Worm (Caenorhabditis elegans) whole organism, midembryonic: ENCODE data around the gene nhl-1.

Experiments used
- T22C8.4 ChIP-seq: fragments of 200-800 bp; sonication (Bioruptor generic); IDR thresholded peaks from 2 replicates; pipeline ENCODE4 v1.3.6; 2022; ENCODE audit warnings: missing genetic modification characterization, missing compliant biosample characterization
- cog-1 ChIP-seq: sonication (generic microtip); optimal IDR thresholded peaks from 2 replicates; lab custom pipeline; 2016; ENCODE audit warnings: missing genetic modification characterization, missing compliant biosample characterization
- flt-1 ChIP-seq: fragments of 200-800 bp; sonication (Bioruptor generic); IDR thresholded peaks from 2 replicates; pipeline ENCODE4 v1.3.6; 2022; ENCODE audit warnings: missing genetic modification characterization, missing compliant biosample characterization
- klf-2 ChIP-seq: fragments of 200-800 bp; sonication (Bioruptor generic); conservative IDR thresholded peaks from 2 replicates; pipeline ENCODE4 v1.3.6; 2022; ENCODE audit warnings: missing genetic modification reagents, missing genetic modification characterization, missing compliant biosample characterization
- med-1 ChIP-seq: sonication (generic microtip); optimal IDR thresholded peaks from 2 replicates; lab custom pipeline; 2017; ENCODE audit warnings: missing genetic modification characterization, mild to moderate bottlenecking, missing compliant biosample characterization, antibody characterized with exemption, missing genetic modification reagents; ENCODE audit not compliant: insufficient read depth
- ref-1 ChIP-seq: fragments of 200-800 bp; sonication (Bioruptor generic); conservative IDR thresholded peaks from 2 replicates; pipeline ENCODE4 v1.3.6; 2022; ENCODE audit warnings: missing genetic modification reagents, missing genetic modification characterization, missing compliant biosample characterization
- tab-1 ChIP-seq: fragments of 200-800 bp; sonication (Bioruptor generic); IDR thresholded peaks from 2 replicates; pipeline ENCODE4 v1.3.6; 2022; ENCODE audit warnings: missing genetic modification characterization, missing compliant biosample characterization
- ztf-23 ChIP-seq: fragments of 200-800 bp; sonication (Bioruptor generic); IDR thresholded peaks from 2 replicates; pipeline ENCODE4 v1.3.6; 2022; ENCODE audit warnings: missing genetic modification reagents, missing genetic modification characterization, missing compliant biosample characterization
- ztf-29 ChIP-seq: fragments of 200-800 bp; sonication (Bioruptor generic); IDR thresholded peaks from 2 replicates; pipeline ENCODE4 v1.3.6; 2022; ENCODE audit warnings: missing genetic modification reagents, missing genetic modification characterization, missing compliant biosample characterization

Gene nhl-1

DNA sequence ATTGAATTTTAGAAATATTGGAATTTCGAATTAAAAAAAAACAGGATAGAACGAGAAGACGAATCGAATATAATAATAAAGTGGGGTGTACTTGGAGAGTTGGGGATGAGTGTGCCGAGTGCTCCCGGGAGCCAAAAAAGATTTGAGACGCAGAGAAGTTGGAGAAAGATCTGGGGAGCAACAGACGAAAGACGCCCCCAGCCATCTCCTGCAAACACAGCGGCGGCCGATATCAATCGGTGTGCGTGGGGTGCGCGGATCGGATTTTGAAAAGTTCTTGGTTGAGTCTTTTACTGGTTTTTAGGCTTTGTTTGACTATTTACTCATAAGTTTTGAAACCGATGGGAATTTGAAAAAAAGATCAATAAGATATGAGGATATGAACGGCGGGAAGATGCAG lies at the start of gene nhl-1:
Gene nhl-1, minus strand, starts transcription at position 101 of the 400 bp plus-strand sequence.
- TF ChIP-seq T22C8.4 (GFP tag; lab: Robert Waterston, UW) (no peak), ztf-23 (GFP tag; lab: Robert Waterston, UW) (no peak), klf-2 (GFP tag; lab: Robert Waterston, UW) (no peak), flt-1 (no peak), ref-1 (no peak), cog-1 (no peak), ztf-29 (GFP tag; lab: Robert Waterston, UW) (no peak), med-1 (GFP tag; lab: Kevin White, UChicago) (no peak), tab-1 (GFP tag; lab: Robert Waterston, UW) (no peak)

ce11 chrIII:9201977-9202376 lies 48.3 kb upstream of the nhl-1 start:
- no peak for TF ChIP-seq ztf-23 (GFP tag; lab: Robert Waterston, UW)
- TF ChIP-seq T22C8.4 (GFP tag; lab: Robert Waterston, UW): no peak
- no peak for TF ChIP-seq cog-1
- TF ChIP-seq ref-1: no peak
- TF ChIP-seq tab-1 (GFP tag; lab: Robert Waterston, UW): no peak
- TF ChIP-seq med-1 (GFP tag; lab: Kevin White, UChicago): no peak
- TF ChIP-seq flt-1: no peak
- TF ChIP-seq klf-2 (GFP tag; lab: Robert Waterston, UW): no peak

DNA sequence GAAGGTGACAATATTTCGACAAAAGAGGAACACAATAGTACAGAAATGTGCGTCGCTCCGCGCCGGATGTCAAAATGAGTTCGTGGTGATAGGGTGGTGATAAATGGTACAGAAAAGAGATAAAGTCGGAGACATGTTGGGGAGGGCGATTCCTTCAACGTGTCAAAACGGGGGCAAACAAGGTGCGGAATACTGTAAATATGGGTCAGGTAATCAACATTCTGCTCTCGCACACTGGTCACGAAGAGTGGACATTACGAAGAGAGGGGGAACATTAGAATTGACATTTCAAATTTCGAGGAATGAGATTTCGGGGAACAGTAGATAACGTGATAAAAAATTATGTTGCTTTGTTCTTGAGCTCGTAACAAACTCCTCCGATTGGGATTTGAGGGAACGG lies 45.9 kb upstream of the nhl-1 start, which contains the start of gene ZC84.6:
Gene ZC84.6, minus strand, starts transcription at position 101 of the 400 bp plus-strand sequence.
- no peak for TF ChIP-seq ref-1
- no peak for TF ChIP-seq flt-1
- TF ChIP-seq tab-1 (GFP tag; lab: Robert Waterston, UW): no peak
- no peak for TF ChIP-seq ztf-29 (GFP tag; lab: Robert Waterston, UW)

- TF ChIP-seq ztf-23 (GFP tag; lab: Robert Waterston, UW) (no peak), tab-1 (GFP tag; lab: Robert Waterston, UW) (no peak), med-1 (GFP tag; lab: Kevin White, UChicago) (no peak), ztf-29 (GFP tag; lab: Robert Waterston, UW) (no peak), flt-1 (no peak), cog-1 (no peak), ref-1 (no peak), T22C8.4 (GFP tag; lab: Robert Waterston, UW) (no peak), klf-2 (GFP tag; lab: Robert Waterston, UW) (no peak)
These were observed 37.4 kb upstream of the nhl-1 start, which contains the start of gene cls-3 for ce11 chrIII:9191091-9191490. Gene cls-3 (minus strand): TSS chrIII:9191109.

DNA sequence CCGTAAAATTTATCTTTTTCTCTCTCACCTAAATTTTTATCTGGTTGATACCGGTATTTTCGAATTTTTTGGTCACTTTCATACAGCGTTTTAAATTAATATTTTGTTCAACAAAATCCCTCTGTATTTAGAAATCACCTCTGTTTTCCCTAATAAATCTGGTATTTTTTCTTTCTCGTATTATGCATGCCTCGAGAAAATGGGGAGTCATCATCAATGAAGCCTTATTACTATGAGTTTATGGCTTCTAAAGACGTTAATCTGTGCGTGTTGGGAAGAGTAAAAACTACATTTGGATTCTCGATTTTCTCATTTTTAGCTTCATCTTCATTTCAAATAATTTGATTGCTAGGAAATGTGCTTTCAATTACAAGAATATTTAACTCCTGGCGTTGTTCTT lies 32.0 kb upstream of the nhl-1 start, which contains the start of gene ZC84.7:
Gene ZC84.7, plus strand, starts transcription at position 301 of the 400 bp plus-strand sequence.
- TF ChIP-seq ztf-23 (GFP tag; lab: Robert Waterston, UW) (no peak), tab-1 (GFP tag; lab: Robert Waterston, UW) (no peak), med-1 (GFP tag; lab: Kevin White, UChicago) (no peak), ztf-29 (GFP tag; lab: Robert Waterston, UW) (no peak), ref-1 (no peak), flt-1 (no peak), T22C8.4 (GFP tag; lab: Robert Waterston, UW) (no peak), klf-2 (GFP tag; lab: Robert Waterston, UW) (no peak), cog-1 (no peak)

ce11 chrIII:9181246-9181645 lies 27.5 kb upstream of the nhl-1 start, which contains the start of gene tax-4:
Gene tax-4 (plus strand): TSS chrIII:9181546.
- TF ChIP-seq ztf-29 (GFP tag; lab: Robert Waterston, UW): no peak
- no peak for TF ChIP-seq tab-1 (GFP tag; lab: Robert Waterston, UW)
- no peak for TF ChIP-seq flt-1
- TF ChIP-seq ztf-23 (GFP tag; lab: Robert Waterston, UW): no peak
- TF ChIP-seq med-1 (GFP tag; lab: Kevin White, UChicago): no peak
- no peak for TF ChIP-seq T22C8.4 (GFP tag; lab: Robert Waterston, UW)
- no peak for TF ChIP-seq ref-1
- TF ChIP-seq cog-1: no peak
- TF ChIP-seq klf-2 (GFP tag; lab: Robert Waterston, UW): no peak

- TF ChIP-seq klf-2 (GFP tag; lab: Robert Waterston, UW) (no peak), cog-1 (no peak), med-1 (GFP tag; lab: Kevin White, UChicago) (no peak), tab-1 (GFP tag; lab: Robert Waterston, UW) (no peak), ztf-23 (GFP tag; lab: Robert Waterston, UW) (no peak), T22C8.4 (GFP tag; lab: Robert Waterston, UW) (no peak), ref-1 (no peak), ztf-29 (GFP tag; lab: Robert Waterston, UW) (no peak), flt-1 (no peak)
These were observed 24.2 kb upstream of the nhl-1 start for ce11 chrIII:9177874-9178273.

ce11 chrIII:9176008-9176407 lies 22.3 kb upstream of the nhl-1 start:
- TF ChIP-seq ztf-23 (GFP tag; lab: Robert Waterston, UW) (no peak), ztf-29 (GFP tag; lab: Robert Waterston, UW) (no peak), flt-1 (no peak), ref-1 (no peak), T22C8.4 (GFP tag; lab: Robert Waterston, UW) (no peak), tab-1 (GFP tag; lab: Robert Waterston, UW) (no peak), cog-1 (no peak), med-1 (GFP tag; lab: Kevin White, UChicago) (no peak), klf-2 (GFP tag; lab: Robert Waterston, UW) (no peak)

DNA sequence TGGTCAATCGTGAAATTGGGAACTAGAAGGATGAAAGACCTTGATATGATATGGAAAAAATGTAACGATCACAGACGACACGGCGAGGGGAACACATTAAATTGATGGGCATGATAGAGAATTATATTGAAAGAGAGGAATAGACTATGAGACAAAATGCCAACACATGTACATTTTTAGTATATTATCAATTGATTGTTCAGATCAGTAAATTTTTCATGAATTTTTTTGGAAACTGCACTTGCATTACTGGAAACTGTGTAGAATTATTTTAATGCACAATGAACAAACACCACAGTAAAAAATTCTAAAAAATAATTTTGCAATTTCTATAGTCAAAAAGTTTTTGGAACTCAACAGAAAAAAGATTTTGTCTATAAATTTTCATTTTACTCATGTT lies 19.5 kb upstream of the nhl-1 start:
- TF ChIP-seq ztf-29 (GFP tag; lab: Robert Waterston, UW) (no peak), cog-1 (no peak), med-1 (GFP tag; lab: Kevin White, UChicago) (no peak), T22C8.4 (GFP tag; lab: Robert Waterston, UW) (no peak), ztf-23 (GFP tag; lab: Robert Waterston, UW) (no peak), tab-1 (GFP tag; lab: Robert Waterston, UW) (no peak), ref-1 (no peak), flt-1 (no peak), klf-2 (GFP tag; lab: Robert Waterston, UW) (no peak)

DNA sequence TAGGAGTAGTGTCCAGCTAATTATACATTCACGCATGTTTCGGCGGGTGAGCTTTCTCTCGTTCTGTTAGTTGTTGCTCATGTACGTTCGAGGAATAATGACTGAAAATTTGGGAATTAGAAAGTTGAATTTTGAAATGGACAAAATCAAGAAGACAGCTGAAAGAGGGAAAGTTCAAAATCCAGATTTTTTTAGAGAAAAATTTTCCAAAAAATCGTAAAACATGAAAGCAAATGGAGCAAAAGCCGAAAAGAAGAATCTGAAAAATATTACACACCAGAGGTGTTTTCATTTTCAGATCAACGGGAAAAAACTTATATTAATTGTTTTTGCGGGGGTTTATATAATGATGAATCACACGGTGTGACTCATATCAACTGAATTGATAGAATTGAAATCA lies 19.0 kb upstream of the nhl-1 start, which contains the start of gene ina-1:
Gene ina-1, minus strand, starts transcription at position 101 of the 400 bp plus-strand sequence.
- TF ChIP-seq tab-1 (GFP tag; lab: Robert Waterston, UW) (no peak), ztf-29 (GFP tag; lab: Robert Waterston, UW) (no peak), klf-2 (GFP tag; lab: Robert Waterston, UW) (no peak), cog-1 (no peak), med-1 (GFP tag; lab: Kevin White, UChicago) (no peak), ref-1 (no peak), T22C8.4 (GFP tag; lab: Robert Waterston, UW) (no peak), ztf-23 (GFP tag; lab: Robert Waterston, UW) (no peak), flt-1 (no peak)
